Worm (Caenorhabditis elegans): ENCODE measurements around the gene sdz-10.

The sdz-10 gene

ce11 chrII:2734266-2734665, 37.8 kb downstream of the sdz-10 start:
- TF ChIP-seq blmp-1 (tag; optimal IDR thresholded peaks at IDR 0.05) (no peak), snpc-4 (tag; optimal IDR thresholded peaks at IDR 0.05) (no peak), ztf-11 (tag; optimal IDR thresholded peaks at IDR 0.05) (no peak), ceh-39 (tag; optimal IDR thresholded peaks at IDR 0.05) (no peak), ham-2 (GFP tag; optimal IDR thresholded peaks at IDR 0.05) (no peak), mab-5 (tag; optimal IDR thresholded peaks at IDR 0.05) (no peak), elt-1 (tag; optimal IDR thresholded peaks at IDR 0.05; ENCODE audit: borderline replicate concordance, insufficient read depth) (no peak), nhr-237 (tag; optimal IDR thresholded peaks at IDR 0.05) (no peak), ces-1 (GFP tag; optimal IDR thresholded peaks at IDR 0.05) (no peak), lin-13 (tag; optimal IDR thresholded peaks at IDR 0.05) (no peak), nhr-28 (tag; optimal IDR thresholded peaks at IDR 0.05) (no peak), pha-4 (tag; optimal IDR thresholded peaks at IDR 0.05) (no peak), cnd-1 (tag; optimal IDR thresholded peaks at IDR 0.05) (no peak), tbx-8 (GFP tag; optimal IDR thresholded peaks at IDR 0.05) (no peak), mls-2 (tag; optimal IDR thresholded peaks at IDR 0.05) (no peak), M03D4.4 (tag; optimal IDR thresholded peaks at IDR 0.05) (no peak), zip-8 (tag; optimal IDR thresholded peaks at IDR 0.05) (no peak), hlh-1 (tag; optimal IDR thresholded peaks at IDR 0.05) (no peak)

ce11 chrII:2730647-2731046, 41.4 kb downstream of the sdz-10 start:
- no peak for TF ChIP-seq sptf-1 (tag; optimal IDR thresholded peaks at IDR 0.05)
- TF ChIP-seq nhr-12 (tag; optimal IDR thresholded peaks at IDR 0.05): no peak
- TF ChIP-seq unc-39 (tag; optimal IDR thresholded peaks at IDR 0.05): no peak
- no peak for TF ChIP-seq lin-32 (GFP tag; optimal IDR thresholded peaks at IDR 0.05)
- no peak for TF ChIP-seq hlh-1 (tag; optimal IDR thresholded peaks at IDR 0.05)
- TF ChIP-seq ces-1 (GFP tag; optimal IDR thresholded peaks at IDR 0.05): peak; percentile 28
- no peak for TF ChIP-seq ztf-11 (tag; optimal IDR thresholded peaks at IDR 0.05)

ce11 chrII:2726774-2727173, 45.3 kb downstream of the sdz-10 start:
- TF ChIP-seq elt-3 (tag; optimal IDR thresholded peaks at IDR 0.05) (no peak), unc-62 (GFP tag; optimal IDR thresholded peaks at IDR 0.05) (peak; percentile 63), hlh-1 (tag; optimal IDR thresholded peaks at IDR 0.05) (peak; percentile 37), unc-120 (tag; optimal IDR thresholded peaks at IDR 0.05; ENCODE audit: poor library complexity, severe bottlenecking) (peak; percentile 54)

ce11 chrII:2725561-2725960, 46.5 kb downstream of the sdz-10 start, which contains the start of the genes T05A8.11 and nep-2:
Gene T05A8.11 (minus strand): TSS chrII:2725661.
Gene nep-2 (minus strand): TSS chrII:2725752.
- TF ChIP-seq ces-1 (GFP tag; optimal IDR thresholded peaks at IDR 0.05) (no peak), M03D4.4 (tag; optimal IDR thresholded peaks at IDR 0.05) (no peak), cnd-1 (tag; optimal IDR thresholded peaks at IDR 0.05) (no peak), nhr-237 (tag; optimal IDR thresholded peaks at IDR 0.05) (no peak), mep-1 (tag; optimal IDR thresholded peaks at IDR 0.05) (no peak), mls-2 (tag; optimal IDR thresholded peaks at IDR 0.05) (no peak), unc-62 (GFP tag; optimal IDR thresholded peaks at IDR 0.05) (no peak), nhr-12 (tag; optimal IDR thresholded peaks at IDR 0.05) (no peak), elt-1 (tag; optimal IDR thresholded peaks at IDR 0.05; ENCODE audit: borderline replicate concordance, insufficient read depth) (no peak), nhr-76 (tag; optimal IDR thresholded peaks at IDR 0.05) (no peak), blmp-1 (tag; optimal IDR thresholded peaks at IDR 0.05) (no peak), ceh-39 (tag; optimal IDR thresholded peaks at IDR 0.05) (no peak), drap-1 (GFP tag; optimal IDR thresholded peaks at IDR 0.05) (no peak), zip-8 (tag; optimal IDR thresholded peaks at IDR 0.05) (no peak), flh-1 (GFP tag; optimal IDR thresholded peaks at IDR 0.05) (no peak), sptf-1 (tag; optimal IDR thresholded peaks at IDR 0.05) (no peak), lin-13 (tag; optimal IDR thresholded peaks at IDR 0.05) (no peak), mab-5 (tag; optimal IDR thresholded peaks at IDR 0.05) (no peak), sem-2 (GFP tag; optimal IDR thresholded peaks at IDR 0.05) (no peak), unc-39 (tag; optimal IDR thresholded peaks at IDR 0.05) (no peak)

ce11 chrII:2721992-2722391, 50.1 kb downstream of the sdz-10 start:
- TF ChIP-seq M03D4.4 (tag; optimal IDR thresholded peaks at IDR 0.05) (no peak), unc-39 (tag; optimal IDR thresholded peaks at IDR 0.05) (no peak), sptf-1 (tag; optimal IDR thresholded peaks at IDR 0.05) (no peak)
